Worm (Caenorhabditis elegans) whole organism, late embryonic: ENCODE data around the gene C53B7.3.

Experiments used
- ceh-18 ChIP-seq: sonication (generic microtip); optimal IDR thresholded peaks from 2 replicates; lab custom pipeline; 2016; ENCODE audit warnings: missing genetic modification characterization, missing compliant biosample characterization
- lin-11 ChIP-seq: fragments of 200-800 bp; sonication (Bioruptor generic); optimal IDR thresholded peaks from 2 replicates; lab custom pipeline; 2018; ENCODE audit warnings: mild to moderate bottlenecking, missing genetic modification characterization, missing compliant biosample characterization
- pha-2 ChIP-seq: sonication (generic microtip); optimal IDR thresholded peaks from 2 replicates; lab custom pipeline; 2017; ENCODE audit warnings: mild to moderate bottlenecking, missing genetic modification characterization, missing compliant biosample characterization
- pha-4 ChIP-seq: fragments of 150-350 bp; optimal IDR thresholded peaks from 2 replicates; lab custom pipeline; 2018; ENCODE audit warnings: missing biosample characterization, missing genetic modification reagents, missing genetic modification characterization

- TF ChIP-seq pha-4 (tag; lab: Kevin White, UChicago) (no peak), ceh-18 (tag; lab: Kevin White, UChicago) (no peak), lin-11 (no peak), pha-2 (tag; lab: Kevin White, UChicago) (no peak)
Measured at ce11 chrX:6875273-6875672, 30.7 kb downstream of the C53B7.3 start.
